Worm (Caenorhabditis elegans) whole organism, dauer: ENCODE data around the gene T25D3.3.

Experiments used
- unc-62 ChIP-seq: sonication (generic microtip); optimal IDR thresholded peaks from 2 replicates; lab custom pipeline; 2017; ENCODE audit warnings: missing biosample characterization, missing genetic modification reagents, missing genetic modification characterization

The T25D3.3 gene

ce11 chrII:186504-186903, 34.1 kb downstream of the T25D3.3 start, which contains the start of gene T01D1.8:
Gene T01D1.8 (plus strand): TSS chrII:186739.
- TF ChIP-seq unc-62 (GFP tag; lab: Kevin White, UChicago), result no peak

ce11 chrII:188967-189366, 36.6 kb downstream of the T25D3.3 start, which contains the start of gene T01D1.5:
Gene T01D1.5 (minus strand): TSS chrII:189067.
- TF ChIP-seq unc-62 (GFP tag; lab: Kevin White, UChicago), result no peak

- TF ChIP-seq unc-62 (GFP tag; lab: Kevin White, UChicago), result no peak
These were observed 40.2 kb downstream of the T25D3.3 start for ce11 chrII:192584-192983.

ce11 chrII:194458-194857, 42.1 kb downstream of the T25D3.3 start, which contains the start of gene abu-11:
Gene abu-11 (minus strand): TSS chrII:194558.
- TF ChIP-seq unc-62 (GFP tag; lab: Kevin White, UChicago), result no peak

ce11 chrII:196685-197084, 44.3 kb downstream of the T25D3.3 start, which contains the start of gene chs-2:
Gene chs-2 (plus strand): TSS chrII:196985.
- no peak for TF ChIP-seq unc-62 (GFP tag; lab: Kevin White, UChicago)
